Fruit fly (Drosophila melanogaster): Measurements from ENCODE around the gene CG31141.

The CG31141 gene

DNA sequence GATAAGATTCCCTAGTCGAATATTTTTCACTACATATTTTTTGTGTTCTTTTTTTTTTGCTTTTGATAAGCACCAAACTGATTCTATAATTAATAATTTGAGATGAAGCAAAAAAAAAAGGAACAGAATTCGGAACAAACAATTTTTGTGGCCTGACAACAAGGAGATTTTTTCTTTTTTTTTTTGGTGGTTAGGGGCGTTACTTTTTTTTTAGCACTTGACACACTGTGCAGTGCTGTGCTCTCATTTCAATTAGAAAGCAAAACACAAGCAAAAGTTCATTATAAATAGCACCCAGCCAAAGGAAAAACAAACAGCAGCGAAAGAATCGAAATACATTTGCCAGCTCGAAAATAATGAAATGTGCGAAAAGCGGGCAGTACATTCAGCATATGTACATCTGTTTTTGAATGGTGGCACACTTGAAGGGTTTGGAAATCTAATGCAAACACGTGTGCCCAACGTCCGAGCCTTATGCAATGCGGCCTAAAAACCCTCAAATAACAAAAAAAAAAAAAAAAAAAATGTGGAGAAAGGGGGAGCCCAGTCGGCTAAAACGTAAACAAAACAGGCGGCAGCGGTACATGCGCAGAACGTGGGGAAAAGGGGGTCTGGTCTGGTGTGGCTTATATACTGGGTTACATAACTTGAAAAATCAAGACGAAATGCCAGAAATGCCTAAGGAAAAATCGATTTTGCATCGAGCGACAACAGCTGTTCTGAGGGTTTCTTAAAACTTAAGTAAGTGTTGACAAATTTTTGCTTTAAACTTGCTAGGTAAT, 18.7 kb downstream of the CG31141 start:
- TF ChIP-seq CG17801 (GFP tag; optimal IDR thresholded peaks at IDR 0.05; ENCODE audit: partially characterized antibody), result no peak

DNA sequence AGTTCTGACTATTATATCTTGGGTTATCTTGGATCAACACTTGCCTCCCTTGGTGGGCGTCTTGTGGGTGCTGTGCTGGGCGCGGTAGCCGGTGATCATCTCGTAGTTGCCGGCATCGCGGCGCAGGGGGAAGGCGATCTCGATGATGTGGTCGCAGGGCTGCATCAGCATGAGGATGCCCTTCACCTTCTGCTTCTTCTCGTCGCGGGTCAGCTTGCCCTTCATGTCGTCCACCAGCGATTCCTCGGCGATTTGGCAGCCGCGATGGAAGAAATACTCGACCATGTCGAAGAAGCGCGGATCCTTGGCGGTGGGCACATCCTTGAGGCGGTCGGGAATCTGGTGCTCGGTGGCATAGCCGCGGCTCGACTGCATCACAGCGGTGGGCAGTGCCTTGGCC, 19.4 kb downstream of the CG31141 start:
- TF ChIP-seq CG17801 (GFP tag; optimal IDR thresholded peaks at IDR 0.05; ENCODE audit: partially characterized antibody), result no peak

DNA sequence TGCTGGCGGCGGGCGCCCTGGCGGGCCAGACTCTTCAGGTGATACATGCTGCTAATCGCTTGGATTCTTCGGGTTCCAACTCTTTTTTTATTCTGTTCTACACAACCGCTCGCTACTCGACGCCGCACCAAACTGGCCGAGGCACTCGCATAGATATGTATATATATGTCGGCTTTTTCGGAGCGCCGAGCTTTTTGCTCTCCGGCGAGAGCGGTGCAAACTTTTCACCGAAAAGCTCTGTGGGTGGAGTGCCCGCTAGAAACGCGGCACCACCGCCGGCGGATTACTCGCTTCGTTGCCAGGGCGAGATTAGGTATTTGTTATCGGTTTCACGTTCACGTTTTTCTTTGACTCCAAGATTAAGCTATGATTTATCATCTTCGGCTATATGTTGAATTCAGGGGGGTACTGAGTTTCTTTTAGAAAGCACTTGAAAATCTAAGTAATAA, 19.9 kb downstream of the CG31141 start, which contains the start of gene Gdh:
Gdh (minus strand) TSS at position 137 of the 449 bp plus-strand sequence.
- peak; percentile 69 for TF ChIP-seq CG17801 (GFP tag; optimal IDR thresholded peaks at IDR 0.05; ENCODE audit: partially characterized antibody)

DNA sequence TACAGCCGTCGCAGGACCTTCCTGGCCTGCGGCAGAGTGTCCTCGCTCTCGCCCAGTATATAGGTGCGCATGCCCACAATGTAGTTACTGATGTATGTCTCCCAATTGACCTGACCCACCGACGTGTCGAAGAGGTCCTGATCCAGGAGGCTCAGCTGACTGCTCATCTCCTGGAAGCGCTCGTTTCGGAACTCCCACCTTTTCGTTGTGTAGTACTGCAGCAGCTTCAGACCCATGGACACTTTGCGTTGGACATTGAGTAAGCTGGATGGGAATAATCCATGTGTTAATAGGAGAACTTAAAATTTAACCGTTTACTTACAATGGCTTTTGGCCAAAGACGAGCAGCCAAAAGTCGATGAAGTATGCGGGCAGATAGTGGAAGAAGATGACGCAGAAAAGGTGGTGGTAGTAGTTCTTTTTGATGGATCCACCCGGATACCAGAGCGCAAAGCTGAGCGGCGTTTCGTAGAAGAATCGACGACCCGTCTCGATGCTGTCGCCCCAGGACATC, 20.8 kb downstream of the CG31141 start:
- no peak for TF ChIP-seq CG17801 (GFP tag; optimal IDR thresholded peaks at IDR 0.05; ENCODE audit: partially characterized antibody)

DNA sequence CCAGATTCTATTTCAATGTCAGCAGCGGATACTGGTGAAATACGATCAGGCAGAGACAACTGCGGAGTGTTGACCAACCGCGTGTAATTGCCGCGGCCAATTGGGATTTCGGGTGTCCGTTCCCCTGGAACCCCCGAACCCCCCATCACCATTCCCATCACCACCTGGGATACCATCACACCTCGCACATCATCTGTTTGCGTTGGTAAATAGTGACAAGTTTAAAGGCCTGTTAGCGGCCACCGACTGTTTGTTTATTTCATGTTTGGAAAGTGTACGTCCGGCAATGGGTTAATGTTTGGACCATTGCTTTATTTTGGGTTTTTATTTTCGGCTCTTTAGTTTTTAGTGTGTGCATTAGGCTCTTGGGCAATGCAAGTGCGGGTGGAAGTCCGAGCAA, 23.9 kb downstream of the CG31141 start:
- no peak for TF ChIP-seq CG17801 (GFP tag; optimal IDR thresholded peaks at IDR 0.05; ENCODE audit: partially characterized antibody)

DNA sequence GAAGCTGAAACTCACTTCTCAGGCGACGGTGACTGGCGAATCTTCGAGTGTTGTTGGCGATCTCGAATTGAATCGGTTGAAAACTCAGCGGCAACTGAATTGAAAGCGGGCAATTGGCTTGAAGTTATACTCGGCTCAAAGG, 25.1 kb downstream of the CG31141 start, which contains the start of gene CG12268:
CG12268 (minus strand) TSS at position 101 of the 142 bp plus-strand sequence.
- no peak for TF ChIP-seq CG17801 (GFP tag; optimal IDR thresholded peaks at IDR 0.05; ENCODE audit: partially characterized antibody)

DNA sequence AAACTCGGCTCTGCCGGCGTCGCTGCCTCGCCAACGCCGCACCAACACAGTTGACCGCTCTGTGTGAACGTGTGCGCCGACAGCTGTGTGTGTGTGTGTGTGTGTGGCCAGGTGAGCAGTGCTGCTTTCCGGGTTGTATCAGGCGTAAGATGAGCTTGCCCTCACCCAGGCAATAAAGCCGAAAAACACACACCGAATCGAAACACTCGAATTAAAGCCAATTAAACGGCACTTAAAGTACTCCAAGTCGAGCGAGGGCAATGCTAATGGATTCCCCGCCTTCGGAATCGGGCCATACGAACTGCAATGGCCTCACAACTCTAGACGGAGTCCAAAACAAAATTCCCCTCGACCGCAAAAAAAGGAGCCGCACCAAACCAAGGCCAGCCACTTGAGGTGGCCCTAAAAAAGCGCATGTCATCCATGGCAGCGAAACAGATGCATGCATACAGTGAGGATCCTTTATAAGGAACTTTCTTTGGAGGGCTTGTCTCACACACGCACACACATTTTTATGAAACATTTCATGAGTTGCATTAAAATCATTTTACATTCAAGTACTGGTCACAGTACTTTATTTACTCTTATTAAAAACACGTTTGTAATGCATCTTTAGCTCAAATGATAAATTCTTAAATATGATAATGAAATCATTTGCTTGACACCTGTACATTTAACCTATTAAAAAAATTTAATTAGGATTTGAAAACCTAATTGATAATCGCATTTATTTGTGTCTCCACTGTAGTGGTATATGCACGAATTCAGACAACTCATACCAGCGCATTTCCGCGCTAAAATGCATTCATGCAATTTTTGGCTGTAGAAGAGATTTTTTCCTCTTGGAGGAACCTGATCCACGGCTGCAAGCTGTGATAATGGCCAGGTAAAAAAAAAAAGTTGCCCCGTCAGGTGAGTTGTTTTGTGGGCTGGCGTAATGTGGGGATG, 25.6 kb downstream of the CG31141 start:
- no peak for TF ChIP-seq CG17801 (GFP tag; optimal IDR thresholded peaks at IDR 0.05; ENCODE audit: partially characterized antibody)

DNA sequence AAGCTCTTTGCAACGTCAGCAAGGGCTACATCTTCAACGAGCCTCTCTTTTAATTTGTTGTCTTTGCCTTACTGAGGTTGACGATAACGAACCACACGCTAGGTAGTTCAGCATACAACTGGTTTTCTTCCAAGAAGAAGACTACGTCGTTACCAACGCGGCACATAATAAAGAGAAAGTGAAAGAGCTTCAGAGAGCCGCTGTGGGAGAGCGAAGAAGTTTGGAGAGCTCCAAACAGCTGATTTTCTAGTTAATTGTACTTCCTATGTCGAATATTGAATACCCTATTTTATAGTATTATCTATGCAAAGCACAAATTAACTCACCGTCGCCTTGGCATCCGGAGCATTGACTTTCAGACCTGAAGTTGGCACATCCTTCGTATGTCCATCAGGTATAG, 32.3 kb downstream of the CG31141 start:
- peak; percentile 20 for TF ChIP-seq CG17801 (GFP tag; optimal IDR thresholded peaks at IDR 0.05; ENCODE audit: partially characterized antibody)

DNA sequence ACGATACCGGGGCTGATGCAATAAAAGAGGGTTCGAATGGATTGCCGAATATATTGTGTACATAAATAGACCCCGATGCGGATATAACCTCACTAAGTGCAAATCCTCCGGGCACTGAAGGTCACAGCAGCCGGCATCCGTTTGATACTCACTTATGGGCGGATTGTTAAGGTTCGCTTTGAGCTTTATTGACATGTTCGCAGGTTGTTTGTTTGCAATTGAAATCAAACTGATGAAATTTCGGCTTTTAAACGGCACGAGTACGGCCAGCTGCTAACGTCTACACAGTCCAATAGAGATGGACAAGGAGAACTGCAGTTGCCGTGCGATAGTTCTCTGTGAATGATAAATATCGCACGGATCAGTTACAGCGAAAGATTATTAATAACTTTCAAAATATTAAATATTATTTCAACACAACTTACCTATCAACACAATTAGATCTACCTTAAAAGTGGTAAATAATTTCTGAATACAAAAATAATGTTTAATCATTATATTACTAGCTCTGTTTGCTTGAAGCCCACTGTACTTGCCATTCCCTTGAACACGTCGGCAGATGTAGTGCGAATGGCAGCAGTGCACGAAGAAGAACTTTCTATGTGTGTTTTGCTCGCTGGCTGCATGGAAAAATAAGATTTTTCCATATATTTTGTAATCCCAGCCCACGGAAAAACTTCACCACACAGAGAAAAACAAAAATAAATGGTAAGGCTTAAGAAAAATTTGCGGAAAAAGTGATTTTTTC, 35.2 kb downstream of the CG31141 start, which contains the start of the genes GluProRS and AP-1sigma:
GluProRS (minus strand) TSS at position 301 of the 748 bp plus-strand sequence.
AP-1sigma (plus strand) TSS at position 561 of the 748 bp plus-strand sequence.
- TF ChIP-seq CG17801 (GFP tag; optimal IDR thresholded peaks at IDR 0.05; ENCODE audit: partially characterized antibody), result peak; percentile 88

DNA sequence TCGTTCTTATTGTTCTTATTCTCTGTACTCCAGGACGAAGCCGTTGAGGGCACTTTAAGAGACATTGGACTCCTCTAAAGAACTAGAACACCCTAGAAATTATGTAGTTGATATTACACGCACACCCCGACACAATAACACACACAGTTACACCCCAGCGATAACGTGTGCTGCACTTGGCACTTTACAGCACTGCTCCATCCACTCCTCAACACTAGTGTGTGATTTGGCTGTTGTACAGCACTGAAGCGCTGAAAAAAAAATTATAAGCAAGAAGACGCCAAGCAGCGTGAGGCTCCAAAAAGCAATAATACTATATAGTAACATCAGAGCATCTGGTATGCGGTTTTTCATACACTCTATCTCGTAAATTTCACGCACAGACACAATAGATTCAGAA, 37.8 kb downstream of the CG31141 start:
- TF ChIP-seq CG17801 (GFP tag; optimal IDR thresholded peaks at IDR 0.05; ENCODE audit: partially characterized antibody), result no peak

DNA sequence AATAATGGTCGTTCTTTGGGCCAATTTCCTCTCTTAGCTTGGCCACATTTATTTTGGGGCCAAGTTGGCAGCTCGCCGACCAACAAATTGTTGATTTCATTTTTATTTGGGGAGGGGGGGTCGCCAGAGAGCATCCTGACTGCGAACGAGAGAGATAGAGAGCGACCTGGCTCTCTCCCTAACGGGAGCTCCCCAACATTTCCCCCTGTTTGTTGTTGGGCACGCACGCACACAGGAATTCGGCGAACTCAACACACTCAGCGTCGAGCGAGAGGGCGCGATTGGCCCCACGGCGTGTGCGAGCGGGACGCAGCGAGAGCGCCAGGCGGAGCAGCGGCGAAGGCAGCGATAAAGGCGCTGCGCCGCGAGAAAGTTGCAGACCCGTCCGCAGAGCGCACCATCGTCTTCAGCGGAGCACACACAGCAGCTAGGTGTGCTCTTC, 39.7 kb downstream of the CG31141 start, which contains the start of gene CG31140:
CG31140 (plus strand) TSS at position 400 of the 442 bp plus-strand sequence.
- no peak for TF ChIP-seq CG17801 (GFP tag; optimal IDR thresholded peaks at IDR 0.05; ENCODE audit: partially characterized antibody)

DNA sequence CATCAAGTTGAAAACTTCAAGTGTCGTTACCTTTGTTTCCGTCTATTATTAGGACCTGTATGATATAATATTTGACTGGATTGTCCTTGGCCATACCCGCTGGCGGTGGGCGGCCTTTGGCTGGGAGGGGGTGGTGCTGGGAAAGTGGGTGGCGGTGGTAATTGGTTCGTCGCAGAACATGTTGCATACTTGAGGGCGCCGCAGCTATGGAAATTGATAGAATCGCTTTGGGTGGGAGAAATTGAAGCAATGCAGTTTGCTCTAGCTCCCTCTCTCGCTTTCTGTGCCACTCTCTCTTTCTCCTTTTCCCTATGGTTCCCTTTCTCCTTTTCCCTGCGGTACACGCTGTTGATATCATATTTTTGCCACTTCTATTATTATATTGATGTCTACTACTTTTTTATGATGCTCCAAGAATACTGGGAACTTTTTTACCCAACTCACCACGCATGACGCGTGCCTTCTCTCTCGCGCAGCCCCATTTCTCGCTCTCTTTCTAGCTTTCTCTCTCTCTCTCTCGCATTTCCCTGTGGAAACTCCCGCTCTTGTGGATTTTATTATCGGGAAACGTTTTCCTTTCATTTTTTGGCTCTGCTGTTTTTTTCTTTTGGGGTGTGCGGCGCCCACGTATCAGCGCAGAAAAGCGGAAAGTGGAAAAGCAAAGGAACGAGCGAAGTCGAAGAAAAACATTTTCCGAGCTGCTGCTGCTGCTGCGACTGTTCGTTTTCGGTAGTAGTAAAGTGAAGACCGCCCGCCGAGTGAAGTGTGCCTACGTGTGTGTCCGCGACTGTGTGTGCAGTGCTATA, 42.0 kb downstream of the CG31141 start:
- TF ChIP-seq CG17801 (GFP tag; optimal IDR thresholded peaks at IDR 0.05; ENCODE audit: partially characterized antibody), result no peak

DNA sequence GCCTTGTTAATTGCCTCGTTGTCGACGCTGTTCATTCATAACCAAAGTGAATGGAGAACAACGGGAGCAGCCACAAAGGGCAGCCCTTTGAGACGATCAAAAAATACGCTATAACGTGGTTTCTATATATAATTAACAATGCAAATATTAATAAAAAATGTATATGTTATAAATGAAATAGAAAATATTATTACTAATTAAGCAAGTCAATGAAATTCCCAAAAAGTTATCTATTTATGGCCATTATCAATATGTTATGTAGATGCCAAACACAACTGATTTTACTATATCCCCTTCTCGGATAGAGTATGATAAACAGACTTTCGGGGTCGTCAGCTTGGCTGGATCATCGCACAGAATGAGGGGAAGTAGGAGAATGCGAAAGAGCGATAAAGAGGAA, 46.3 kb downstream of the CG31141 start:
- no peak for TF ChIP-seq CG17801 (GFP tag; optimal IDR thresholded peaks at IDR 0.05; ENCODE audit: partially characterized antibody)

DNA sequence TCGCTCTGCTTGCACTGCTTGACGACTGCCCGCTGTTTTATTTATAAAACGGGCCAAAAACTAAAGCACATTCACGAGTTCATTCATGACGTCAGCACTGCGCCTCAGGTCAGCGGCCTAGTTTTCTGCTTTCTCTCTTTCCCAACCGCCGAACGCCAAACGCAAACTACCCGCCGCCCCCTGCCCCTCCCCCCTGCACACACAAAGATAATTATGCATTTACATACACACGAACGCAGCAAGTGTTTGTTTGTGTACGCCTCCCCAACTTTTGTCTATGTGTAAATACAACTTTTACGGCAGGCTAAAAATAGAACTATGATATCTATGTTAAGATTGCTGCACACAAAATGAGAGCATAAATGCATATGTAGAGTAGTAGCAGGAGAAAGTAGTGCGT, 48.1 kb downstream of the CG31141 start:
- TF ChIP-seq CG17801 (GFP tag; optimal IDR thresholded peaks at IDR 0.05; ENCODE audit: partially characterized antibody), result no peak
